Worm (Caenorhabditis elegans) whole organism, young adult: ENCODE results near the gene F19H6.4.

Experiments
- D2030.7 ChIP-seq: fragments of 200-800 bp; sonication (Bioruptor generic); IDR thresholded peaks from 2 replicates; pipeline ENCODE4 v1.3.6; 2022; ENCODE audit warnings: missing genetic modification reagents, missing genetic modification characterization, missing compliant biosample characterization
- F37B4.10 ChIP-seq: fragments of 200-800 bp; sonication (Bioruptor generic); IDR thresholded peaks from 2 replicates; pipeline ENCODE4 v1.3.6; 2022; ENCODE audit warnings: missing genetic modification characterization, missing compliant biosample characterization
- F49E8.2 ChIP-seq: sonication (generic microtip); optimal IDR thresholded peaks from 3 replicates; lab custom pipeline; 2017; ENCODE audit warnings: missing genetic modification characterization, mild to moderate bottlenecking, missing compliant biosample characterization, antibody characterized with exemption, moderate library complexity; ENCODE audit not compliant: insufficient read depth
- F52B5.7 ChIP-seq: sonication (generic microtip); optimal IDR thresholded peaks from 2 replicates; lab custom pipeline; 2016; ENCODE audit warnings: mild to moderate bottlenecking, missing genetic modification characterization, missing compliant biosample characterization
- F55B11.4 ChIP-seq: sonication (generic microtip); optimal IDR thresholded peaks from 2 replicates; lab custom pipeline; 2016; ENCODE audit warnings: missing compliant biosample characterization, missing genetic modification characterization, borderline replicate concordance; ENCODE audit not compliant: insufficient read depth
- T07F8.4 ChIP-seq: sonication (generic microtip); optimal IDR thresholded peaks from 2 replicates; lab custom pipeline; 2016; ENCODE audit warnings: mild to moderate bottlenecking, missing genetic modification characterization, moderate library complexity, missing compliant biosample characterization
- Y53F4B.3 ChIP-seq: fragments of 200-800 bp; sonication (Bioruptor generic); IDR thresholded peaks from 2 replicates; pipeline ENCODE4 v1.3.6; 2022; ENCODE audit warnings: missing genetic modification reagents, missing genetic modification characterization, missing compliant biosample characterization
- Y53G8AR.9 ChIP-seq: fragments of 200-800 bp; sonication (Bioruptor generic); conservative IDR thresholded peaks from 2 replicates; pipeline ENCODE4 v1.3.6; 2022; ENCODE audit warnings: missing genetic modification reagents, missing genetic modification characterization, missing compliant biosample characterization
- Y56A3A.18 ChIP-seq: fragments of 200-800 bp; sonication (Bioruptor generic); IDR thresholded peaks from 2 replicates; pipeline ENCODE4 v1.3.6; 2022; ENCODE audit warnings: missing genetic modification reagents, missing genetic modification characterization, missing compliant biosample characterization
- Y67H2A.10 ChIP-seq: fragments of 200-800 bp; sonication (Bioruptor generic); conservative IDR thresholded peaks from 2 replicates; pipeline ENCODE4 v1.3.6; 2022; ENCODE audit warnings: missing genetic modification reagents, missing genetic modification characterization, missing compliant biosample characterization
- ZK185.1 ChIP-seq: sonication (generic microtip); optimal IDR thresholded peaks from 2 replicates; lab custom pipeline; 2016; ENCODE audit warnings: mild to moderate bottlenecking, missing genetic modification characterization, missing compliant biosample characterization; ENCODE audit not compliant: poor library complexity, severe bottlenecking
- ama-1 ChIP-seq, 3 experiments: fragments of 150-350 bp in 1 of 3; sonication (generic microtip) in 2 of 3; optimal IDR thresholded peaks; 2 replicates each; lab custom pipeline; 2014 to 2018; ENCODE audit warnings: missing biosample characterization in 2 of 3, missing genetic modification characterization in 2 of 3, missing genetic modification reagents in 2 of 3
- attf-3 ChIP-seq: fragments of 200-800 bp; sonication (Bioruptor generic); conservative IDR thresholded peaks from 2 replicates; pipeline ENCODE4 v1.3.6; 2022; ENCODE audit warnings: missing genetic modification reagents, missing genetic modification characterization, missing compliant biosample characterization
- bed-2 ChIP-seq: fragments of 200-800 bp; sonication (Bioruptor generic); IDR thresholded peaks from 2 replicates; pipeline ENCODE4 v1.3.6; 2022; ENCODE audit warnings: missing genetic modification reagents, missing genetic modification characterization, missing compliant biosample characterization
- cebp-2 ChIP-seq: fragments of 200-800 bp; sonication (Bioruptor generic); IDR thresholded peaks from 2 replicates; pipeline ENCODE4 v1.3.6; 2022; ENCODE audit warnings: missing genetic modification characterization, missing compliant biosample characterization
- ceh-27 ChIP-seq: fragments of 200-800 bp; sonication (Bioruptor generic); optimal IDR thresholded peaks from 2 replicates; lab custom pipeline; 2018; ENCODE audit warnings: mild to moderate bottlenecking, missing genetic modification characterization, moderate library complexity, missing compliant biosample characterization
- dox-1 ChIP-seq: fragments of 200-800 bp; sonication (Bioruptor generic); IDR thresholded peaks from 2 replicates; pipeline ENCODE4 v1.3.6; 2022; ENCODE audit warnings: missing genetic modification reagents, missing genetic modification characterization, missing compliant biosample characterization
- dpff-1 ChIP-seq: sonication (generic microtip); optimal IDR thresholded peaks from 2 replicates; lab custom pipeline; 2017; ENCODE audit warnings: mild to moderate bottlenecking, missing genetic modification characterization, missing compliant biosample characterization
- dpl-1 ChIP-seq: fragments of 150-350 bp; optimal IDR thresholded peaks from 2 replicates; lab custom pipeline; 2014; ENCODE audit warnings: missing biosample characterization, missing genetic modification reagents, missing genetic modification characterization
- egrh-3 ChIP-seq: fragments of 200-800 bp; sonication (Bioruptor generic); IDR thresholded peaks from 2 replicates; pipeline ENCODE4 v1.3.6; 2022; ENCODE audit warnings: missing genetic modification reagents, missing genetic modification characterization, missing compliant biosample characterization
- ekl-4 ChIP-seq: fragments of 200-800 bp; sonication (Bioruptor generic); IDR thresholded peaks from 2 replicates; pipeline ENCODE4 v1.3.6; 2022; ENCODE audit warnings: missing genetic modification reagents, missing genetic modification characterization, missing compliant biosample characterization
- hlh-12 ChIP-seq: sonication (generic microtip); optimal IDR thresholded peaks from 2 replicates; lab custom pipeline; 2016; ENCODE audit warnings: missing genetic modification characterization, missing compliant biosample characterization
- hlh-26 ChIP-seq: fragments of 200-800 bp; sonication (Bioruptor generic); conservative IDR thresholded peaks from 2 replicates; pipeline ENCODE4 v1.3.6; 2022; ENCODE audit warnings: missing genetic modification reagents, missing genetic modification characterization, missing compliant biosample characterization
- let-526 ChIP-seq: fragments of 200-800 bp; sonication (Bioruptor generic); IDR thresholded peaks from 2 replicates; pipeline ENCODE4 v1.3.6; 2022; ENCODE audit warnings: missing genetic modification reagents, missing genetic modification characterization, missing compliant biosample characterization
- madf-8 ChIP-seq: fragments of 200-800 bp; sonication (Bioruptor generic); conservative IDR thresholded peaks from 2 replicates; pipeline ENCODE4 v1.3.6; 2022; ENCODE audit warnings: missing genetic modification reagents, missing genetic modification characterization, missing compliant biosample characterization
- mcd-1 ChIP-seq: fragments of 200-800 bp; sonication (Bioruptor generic); IDR thresholded peaks from 2 replicates; pipeline ENCODE4 v1.3.6; 2022; ENCODE audit warnings: missing genetic modification reagents, missing genetic modification characterization, missing compliant biosample characterization
- mxl-1 ChIP-seq: sonication (generic microtip); optimal IDR thresholded peaks from 2 replicates; lab custom pipeline; 2016; ENCODE audit warnings: missing genetic modification characterization, missing compliant biosample characterization
- nfya-1 ChIP-seq: sonication (generic microtip); optimal IDR thresholded peaks from 2 replicates; lab custom pipeline; 2017; ENCODE audit warnings: antibody characterized with exemption, missing compliant biosample characterization, missing genetic modification characterization, borderline replicate concordance; ENCODE audit not compliant: insufficient read depth
- nfya-2 ChIP-seq: fragments of 200-800 bp; sonication (Bioruptor generic); IDR thresholded peaks from 2 replicates; pipeline ENCODE4 v1.3.6; 2022; ENCODE audit warnings: missing genetic modification reagents, missing genetic modification characterization, missing compliant biosample characterization
- nhr-80 ChIP-seq: sonication (generic microtip); optimal IDR thresholded peaks from 2 replicates; lab custom pipeline; 2016; ENCODE audit warnings: missing genetic modification characterization, missing compliant biosample characterization
- pbrm-1 ChIP-seq: fragments of 200-800 bp; sonication (Bioruptor generic); IDR thresholded peaks from 2 replicates; pipeline ENCODE4 v1.3.6; 2022; ENCODE audit warnings: missing genetic modification reagents, missing genetic modification characterization, missing compliant biosample characterization
- pha-4 ChIP-seq: fragments of 150-350 bp; sonication (generic microtip); optimal IDR thresholded peaks from 2 replicates; lab custom pipeline; 2014; ENCODE audit warnings: missing biosample characterization, missing genetic modification reagents, missing genetic modification characterization
- repo-1 ChIP-seq: sonication (generic microtip); optimal IDR thresholded peaks from 2 replicates; lab custom pipeline; 2017; ENCODE audit warnings: mild to moderate bottlenecking, missing genetic modification characterization, missing compliant biosample characterization
- sea-2 ChIP-seq: fragments of 200-800 bp; sonication (Bioruptor generic); IDR thresholded peaks from 2 replicates; pipeline ENCODE4 v1.3.6; 2022; ENCODE audit warnings: missing genetic modification characterization, missing compliant biosample characterization
- zfh-2 ChIP-seq: fragments of 200-800 bp; sonication (Bioruptor generic); conservative IDR thresholded peaks from 2 replicates; pipeline ENCODE4 v1.3.6; 2022; ENCODE audit warnings: missing genetic modification reagents, missing genetic modification characterization, missing compliant biosample characterization
- ztf-22 ChIP-seq: fragments of 200-800 bp; sonication (Bioruptor generic); optimal IDR thresholded peaks from 2 replicates; lab custom pipeline; 2018; ENCODE audit warnings: mild to moderate bottlenecking, missing genetic modification characterization, moderate library complexity, missing compliant biosample characterization
- ztf-26 ChIP-seq: sonication (generic microtip); optimal IDR thresholded peaks from 2 replicates; lab custom pipeline; 2017; ENCODE audit warnings: missing genetic modification characterization, missing compliant biosample characterization

The F19H6.4 gene

ce11 chrX:12393786-12394308 is 28.4 kb downstream of the F19H6.4 start, which contains the start of gene F17E5.2 (continued):
- TF ChIP-seq Y53G8AR.9 (GFP tag; lab: Robert Waterston, UW) (peak; percentile 75), mxl-1 (tag; lab: Kevin White, UChicago) (no peak), Y53F4B.3 (GFP tag; lab: Robert Waterston, UW) (no peak), dpff-1 (no peak)

ce11 chrX:12404729-12405128 is 39.2 kb downstream of the F19H6.4 start:
- no peak for TF ChIP-seq egrh-3 (GFP tag; lab: Robert Waterston, UW)
- TF ChIP-seq ceh-27: no peak
- TF ChIP-seq nfya-1 (tag; lab: Kevin White, UChicago): no peak
- no peak for TF ChIP-seq D2030.7 (GFP tag; lab: Robert Waterston, UW)
- TF ChIP-seq mxl-1 (tag; lab: Kevin White, UChicago): no peak
- no peak for TF ChIP-seq hlh-26 (GFP tag; lab: Robert Waterston, UW)

ce11 chrX:12406037-12406436 is 40.5 kb downstream of the F19H6.4 start:
- TF ChIP-seq egrh-3 (GFP tag; lab: Robert Waterston, UW) (peak; percentile 53; the same call in 1 of the 2 replicates), zfh-2 (peak; percentile 81), F37B4.10 (GFP tag; lab: Robert Waterston, UW) (no peak)
- TF ChIP-seq, all 124 proteins: peak for 2

ce11 chrX:12406592-12406991 is 41.1 kb downstream of the F19H6.4 start:
- TF ChIP-seq mcd-1 (GFP tag; lab: Robert Waterston, UW) (no peak), ekl-4 (GFP tag; lab: Robert Waterston, UW) (no peak), let-526 (GFP tag; lab: Robert Waterston, UW) (no peak), pbrm-1 (GFP tag; lab: Robert Waterston, UW) (no peak), sea-2 (no peak), repo-1 (tag; lab: Kevin White, UChicago) (no peak), F49E8.2 (tag; lab: Kevin White, UChicago) (no peak), pha-4 (tag; lab: Kevin White, UChicago) (no peak), egrh-3 (GFP tag; lab: Robert Waterston, UW) (no peak), hlh-12 (tag; lab: Kevin White, UChicago) (no peak), ztf-26 (tag; lab: Kevin White, UChicago) (no peak)

ce11 chrX:12407297-12407696 is 41.8 kb downstream of the F19H6.4 start:
- no peak for TF ChIP-seq ama-1 (optimal IDR thresholded peaks at IDR 0.05; lab: Kevin White, UChicago)
- no peak for TF ChIP-seq ama-1 (GFP tag; optimal IDR thresholded peaks at IDR 0.05; lab: Kevin White, UChicago)
- TF ChIP-seq zfh-2: peak; percentile 69

- TF ChIP-seq nhr-80 (tag; lab: Kevin White, UChicago): no peak
- TF ChIP-seq nfya-2: no peak
- no peak for TF ChIP-seq cebp-2
- no peak for TF ChIP-seq bed-2 (GFP tag; lab: Robert Waterston, UW)
- no peak for TF ChIP-seq dpl-1 (GFP tag; lab: Kevin White, UChicago)
- TF ChIP-seq D2030.7 (GFP tag; lab: Robert Waterston, UW): no peak
- no peak for TF ChIP-seq sea-2
- TF ChIP-seq, all 124 proteins: peak for 0
These were observed 48.5 kb downstream of the F19H6.4 start, which contains the start of gene lin-2 for ce11 chrX:12413941-12414340. TSS of gene lin-2 (minus strand) at chrX:12414041.

ce11 chrX:12415832-12416231 is 50.3 kb downstream of the F19H6.4 start:
- TF ChIP-seq cebp-2: no peak
- no peak for TF ChIP-seq F52B5.7 (tag; lab: Kevin White, UChicago)
- no peak for TF ChIP-seq pha-4 (tag; lab: Kevin White, UChicago)
- no peak for TF ChIP-seq Y56A3A.18 (GFP tag; lab: Robert Waterston, UW)
- TF ChIP-seq attf-3 (GFP tag; lab: Robert Waterston, UW): no peak
- TF ChIP-seq Y67H2A.10: no peak
- no peak for TF ChIP-seq ZK185.1 (tag; lab: Kevin White, UChicago)
- TF ChIP-seq madf-8 (GFP tag; lab: Robert Waterston, UW): no peak
- no peak for TF ChIP-seq dpff-1
- no peak for TF ChIP-seq dox-1 (GFP tag; lab: Robert Waterston, UW)
- no peak for TF ChIP-seq let-526 (GFP tag; lab: Robert Waterston, UW)
- no peak for TF ChIP-seq T07F8.4 (tag; lab: Kevin White, UChicago)
- TF ChIP-seq ama-1 (optimal IDR thresholded peaks at IDR 0.05; lab: Kevin White, UChicago): no peak
- no peak for TF ChIP-seq ama-1 (GFP tag; optimal IDR thresholded peaks at IDR 0.05; lab: Kevin White, UChicago)
- no peak for TF ChIP-seq F55B11.4 (tag; lab: Kevin White, UChicago)
- TF ChIP-seq ztf-22 (GFP tag; lab: Kevin White, UChicago): no peak
